Fruit fly (Drosophila melanogaster) Kc167 (cell line): ENCODE measurements around the gene Acam.

Source experiments
- Myc ChIP-seq: fragments of >200 bp; optimal IDR thresholded peaks from 2 replicates; lab custom pipeline; 2017; ENCODE audit warnings: missing external identifiers
- psq ChIP-seq: fragments of >200 bp; optimal IDR thresholded peaks from 2 replicates; lab custom pipeline; 2017; ENCODE audit warnings: missing external identifiers

dm6 chr3R:25763005-25763404 lies 48.7 kb upstream of the Acam start, which contains the start of gene LpR1:
- TF ChIP-seq Myc (lab: Kevin White, UChicago) (no peak), psq (lab: Kevin White, UChicago) (no peak)
